Worm (Caenorhabditis elegans): ENCODE measurements around the gene bath-2.
"Not testable (repeated sequence)": the region's sequence is repeated elsewhere in the genome, so short reads cannot be mapped to it uniquely, and the experiment has no call there.

Gene bath-2

ce11 chrII:1922665-1923187 is at the start of gene bath-2, which contains the start of gene F52C6.4:
Gene bath-2, minus strand, starts transcription at chrII:1922765.
Gene F52C6.4, plus strand, starts transcription at chrII:1923137.
- TF ChIP-seq aha-1 (tag) (peak; percentile 5), zip-2 (tag; optimal IDR thresholded peaks at IDR 0.05) (no peak)

ce11 chrII:1955568-1955967 is 33.0 kb upstream of the bath-2 start, which contains the start of gene math-49:
Gene math-49, minus strand, starts transcription at chrII:1955668.
- not testable (repeated sequence) for TF ChIP-seq Y5F2A.4 (GFP tag; optimal IDR thresholded peaks at IDR 0.05); unc-62 (GFP tag; optimal IDR thresholded peaks at IDR 0.05 in 1 of 2); unc-62 (tag; optimal IDR thresholded peaks at IDR 0.05); duxl-1 (tag; optimal IDR thresholded peaks at IDR 0.05; ENCODE audit: poor library complexity)

- peak; percentile 48 for TF ChIP-seq nhr-77 (tag; optimal IDR thresholded peaks at IDR 0.05)
- TF ChIP-seq cey-2 (tag; optimal IDR thresholded peaks at IDR 0.05; ENCODE audit: borderline replicate concordance, insufficient read depth), result no peak
- no peak for TF ChIP-seq lin-15B (tag; optimal IDR thresholded peaks at IDR 0.05)
- TF ChIP-seq nhr-6 (tag; optimal IDR thresholded peaks at IDR 0.05), result peak; percentile 5
- TF ChIP-seq Y75B8A.6 (GFP tag; IDR thresholded peaks at IDR 0.05), result 0 out of 2 replicates have a peak, but pooled peaks have one; percentile 64
- TF ChIP-seq nhr-10 (tag; optimal IDR thresholded peaks at IDR 0.05), result no peak
- peak; percentile 96 for TF ChIP-seq lin-1 (GFP tag; IDR thresholded peaks at IDR 0.05)
- no peak for TF ChIP-seq zip-11 (GFP tag; IDR thresholded peaks at IDR 0.05)
- no peak for TF ChIP-seq lin-39 (tag; optimal IDR thresholded peaks at IDR 0.05)
- TF ChIP-seq dmd-6 (GFP tag; IDR thresholded peaks at IDR 0.05), result peak; percentile 92
- TF ChIP-seq nhr-28 (tag; optimal IDR thresholded peaks at IDR 0.05), result peak; percentile 83
- TF ChIP-seq ces-1 (GFP tag; optimal IDR thresholded peaks at IDR 0.05), result no peak
- TF ChIP-seq hlh-11 (tag; optimal IDR thresholded peaks at IDR 0.05), result peak; percentile 78
- no peak for TF ChIP-seq daf-16 (GFP tag; optimal IDR thresholded peaks at IDR 0.05)
- peak; percentile 61 for TF ChIP-seq daf-16 (tag; optimal IDR thresholded peaks at IDR 0.05)
- TF ChIP-seq nhr-25 (tag; optimal IDR thresholded peaks at IDR 0.05; ENCODE audit: borderline replicate concordance, insufficient read depth), result no peak
- no peak for TF ChIP-seq spr-3 (GFP tag; optimal IDR thresholded peaks at IDR 0.05)
- TF ChIP-seq php-3 (GFP tag; IDR thresholded peaks at IDR 0.05), result peak; percentile 88
- TF ChIP-seq D1046.2 (GFP tag; IDR thresholded peaks at IDR 0.05), result no peak
- peak; percentile 79 for TF ChIP-seq duxl-1 (tag; optimal IDR thresholded peaks at IDR 0.05; ENCODE audit: poor library complexity)
- no peak for TF ChIP-seq set-16 (GFP tag; IDR thresholded peaks at IDR 0.05)
- no peak for TF ChIP-seq ceh-32 (tag; optimal IDR thresholded peaks at IDR 0.05; ENCODE audit: poor library complexity)
- no peak for TF ChIP-seq gei-8 (GFP tag; optimal IDR thresholded peaks at IDR 0.05)
- TF ChIP-seq nhr-102 (tag; optimal IDR thresholded peaks at IDR 0.05), result no peak
- no peak for TF ChIP-seq fkh-10 (GFP tag; optimal IDR thresholded peaks at IDR 0.05)
- TF ChIP-seq ama-1 (optimal IDR thresholded peaks at IDR 0.05), result no peak
- TF ChIP-seq lir-3 (tag; optimal IDR thresholded peaks at IDR 0.05), result no peak
- no peak for TF ChIP-seq ctbp-1 (GFP tag; IDR thresholded peaks at IDR 0.05)
- TF ChIP-seq pqm-1 (tag; optimal IDR thresholded peaks at IDR 0.05), result peak; percentile 87
- TF ChIP-seq daf-19 (GFP tag; conservative IDR thresholded peaks at IDR 0.05), result no peak
- TF ChIP-seq tra-1 (GFP tag; IDR thresholded peaks at IDR 0.05), result peak; percentile 88
- no peak for TF ChIP-seq vab-7 (GFP tag; IDR thresholded peaks at IDR 0.05)
- no peak for TF ChIP-seq nhr-11 (tag; optimal IDR thresholded peaks at IDR 0.05)
- TF ChIP-seq aha-1 (tag), result peak; percentile 26
- TF ChIP-seq mxl-3 (GFP tag; optimal IDR thresholded peaks at IDR 0.05), result peak; percentile 12
- TF ChIP-seq zag-1 (tag; optimal IDR thresholded peaks at IDR 0.05), result no peak
- no peak for TF ChIP-seq snpc-4 (tag; optimal IDR thresholded peaks at IDR 0.05)
Observed at ce11 chrII:1949119-1949518, 26.6 kb upstream of the bath-2 start.

Measured in whole organism, L4 larva.